Worm (Caenorhabditis elegans) whole organism, late embryonic: Measurements from ENCODE around the gene F36G3.3.

Experiments
- elt-2 ChIP-seq: sonication (generic microtip); optimal IDR thresholded peaks from 2 replicates; lab custom pipeline; 2016; ENCODE audit warnings: missing genetic modification reagents, missing genetic modification characterization, missing compliant biosample characterization
- ets-4 ChIP-seq: sonication (generic microtip); optimal IDR thresholded peaks from 2 replicates; lab custom pipeline; 2016; ENCODE audit warnings: missing genetic modification characterization, missing compliant biosample characterization
- pha-2 ChIP-seq: sonication (generic microtip); optimal IDR thresholded peaks from 2 replicates; lab custom pipeline; 2017; ENCODE audit warnings: mild to moderate bottlenecking, missing genetic modification characterization, missing compliant biosample characterization
- pha-4 ChIP-seq: fragments of 150-350 bp; optimal IDR thresholded peaks from 2 replicates; lab custom pipeline; 2018; ENCODE audit warnings: missing biosample characterization, missing genetic modification reagents, missing genetic modification characterization
- sox-2 ChIP-seq: fragments of 200-800 bp; sonication (Bioruptor generic); IDR thresholded peaks from 2 replicates; pipeline ENCODE4 v1.3.6; 2022; ENCODE audit warnings: missing genetic modification reagents, missing genetic modification characterization, missing compliant biosample characterization

DNA sequence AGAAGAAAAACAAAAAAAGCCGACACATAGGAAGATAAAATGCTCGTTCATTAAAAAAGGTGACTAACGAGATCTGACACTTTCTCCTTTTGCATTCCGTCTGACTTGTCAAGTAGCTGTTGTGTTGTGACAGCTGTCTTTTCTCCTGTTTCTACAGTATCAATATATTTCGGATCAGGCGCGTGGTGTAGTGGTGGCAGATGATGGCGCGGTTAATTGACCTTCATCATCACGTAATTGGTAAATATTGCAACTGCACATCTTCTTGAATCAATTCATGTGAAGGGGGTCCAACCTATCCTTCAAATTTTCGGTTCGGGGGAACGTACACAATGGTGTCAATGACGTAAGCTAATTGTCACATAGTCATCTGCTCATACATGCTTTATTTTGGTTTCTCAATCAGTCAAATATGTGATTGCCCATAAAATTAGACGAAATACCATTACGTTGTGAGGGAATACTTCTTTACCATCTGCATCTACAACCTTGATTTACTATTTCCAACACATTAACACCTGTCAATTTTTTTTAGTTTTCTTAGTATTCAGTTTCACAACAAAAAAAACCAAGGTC, 49.7 kb downstream of the F36G3.3 start:
- TF ChIP-seq sox-2 (GFP tag; lab: Robert Waterston, UW) (no peak), pha-2 (tag; lab: Kevin White, UChicago) (no peak), elt-2 (no peak), pha-4 (no peak), ets-4 (tag; lab: Kevin White, UChicago) (no peak)
